Worm (Caenorhabditis elegans) whole organism, L1 larva: Measurements from ENCODE around the gene orc-2.

ENCODE experiments used
- Y116A8C.19 ChIP-seq: sonication (generic microtip); optimal IDR thresholded peaks from 2 replicates; lab custom pipeline; 2016; ENCODE audit warnings: missing compliant biosample characterization, missing genetic modification characterization, borderline replicate concordance
- aly-2 ChIP-seq: fragments of 150-350 bp; optimal IDR thresholded peaks from 2 replicates; lab custom pipeline; 2014; ENCODE audit warnings: missing biosample characterization, missing genetic modification characterization
- blmp-1 ChIP-seq: fragments of 150-350 bp; optimal IDR thresholded peaks from 2 replicates; lab custom pipeline; 2014; ENCODE audit warnings: missing biosample characterization, missing genetic modification characterization
- ceh-8 ChIP-seq: fragments of 200-800 bp; sonication (Bioruptor generic); optimal IDR thresholded peaks from 2 replicates; lab custom pipeline; 2018; ENCODE audit warnings: mild to moderate bottlenecking, missing genetic modification characterization, moderate library complexity, missing compliant biosample characterization
- ceh-88 ChIP-seq: fragments of 200-800 bp; sonication (Bioruptor generic); IDR thresholded peaks from 2 replicates; pipeline ENCODE4 v1.3.6; 2022; ENCODE audit warnings: missing genetic modification characterization, missing compliant biosample characterization
- dpl-1 ChIP-seq, 3 experiments: fragments of 150-350 bp in 2 of 3; sonication (generic microtip) in 1 of 3; optimal IDR thresholded peaks; 2 replicates each; lab custom pipeline; 2014 to 2017; ENCODE audit warnings: missing biosample characterization in 3 of 3, missing genetic modification characterization in 3 of 3, missing genetic modification reagents in 3 of 3
- dsc-1 ChIP-seq: sonication (generic microtip); optimal IDR thresholded peaks from 2 replicates; lab custom pipeline; 2016; ENCODE audit warnings: mild to moderate bottlenecking, missing genetic modification characterization, missing compliant biosample characterization
- egl-13 ChIP-seq: sonication (generic microtip); optimal IDR thresholded peaks from 2 replicates; lab custom pipeline; 2016; ENCODE audit warnings: missing genotype, missing genetic modification reagents, missing genetic modification characterization, missing compliant biosample characterization
- egl-27 ChIP-seq, 2 experiments: fragments of 150-350 bp in 1 of 2; sonication (generic microtip); optimal IDR thresholded peaks; 3 replicates each; lab custom pipeline; 2017 to 2018; ENCODE audit warnings: missing biosample characterization in 2 of 2, missing genetic modification characterization in 2 of 2, missing genetic modification reagents in 2 of 2
- ets-5 ChIP-seq: fragments of 200-800 bp; sonication (Bioruptor generic); IDR thresholded peaks from 2 replicates; pipeline ENCODE4 v1.3.6; 2022; ENCODE audit warnings: missing genetic modification characterization, missing compliant biosample characterization
- fkh-10 ChIP-seq: sonication (generic microtip); optimal IDR thresholded peaks from 2 replicates; lab custom pipeline; 2017; ENCODE audit warnings: missing biosample characterization, missing genetic modification reagents, missing genetic modification characterization
- fkh-8 ChIP-seq: sonication (generic microtip); optimal IDR thresholded peaks from 2 replicates; lab custom pipeline; 2016; ENCODE audit warnings: mild to moderate bottlenecking, missing genetic modification characterization, missing compliant biosample characterization
- fos-1 ChIP-seq: fragments of 150-350 bp; optimal IDR thresholded peaks from 2 replicates; lab custom pipeline; 2014; ENCODE audit warnings: missing biosample characterization, missing genetic modification characterization
- hlh-17 ChIP-seq: fragments of 200-800 bp; sonication (Bioruptor generic); optimal IDR thresholded peaks from 2 replicates; lab custom pipeline; 2018; ENCODE audit warnings: missing genetic modification characterization, mild to moderate bottlenecking, missing compliant biosample characterization, moderate library complexity, borderline replicate concordance
- hlh-4 ChIP-seq: sonication (generic microtip); optimal IDR thresholded peaks from 2 replicates; lab custom pipeline; 2016; ENCODE audit warnings: mild to moderate bottlenecking, missing genetic modification characterization, missing compliant biosample characterization
- irx-1 ChIP-seq: sonication (generic microtip); optimal IDR thresholded peaks from 2 replicates; lab custom pipeline; 2016; ENCODE audit warnings: missing genetic modification characterization, missing compliant biosample characterization
- lin-13 ChIP-seq: fragments of 150-350 bp; optimal IDR thresholded peaks from 2 replicates; lab custom pipeline; 2014; ENCODE audit warnings: missing biosample characterization, missing genetic modification reagents, missing genetic modification characterization
- lin-14 ChIP-seq: fragments of 200-800 bp; sonication (Bioruptor generic); optimal IDR thresholded peaks from 2 replicates; lab custom pipeline; 2018; ENCODE audit warnings: mild to moderate bottlenecking, missing genetic modification characterization, moderate library complexity, missing compliant biosample characterization
- lin-35 ChIP-seq, 2 experiments: fragments of 150-350 bp; optimal IDR thresholded peaks; 2 replicates each; lab custom pipeline; 2014; ENCODE audit warnings: missing biosample characterization in 2 of 2, missing genetic modification characterization in 2 of 2, missing genetic modification reagents in 2 of 2
- lin-39 ChIP-seq: fragments of 150-350 bp; optimal IDR thresholded peaks from 2 replicates; lab custom pipeline; 2014; ENCODE audit warnings: missing biosample characterization, missing genetic modification reagents, missing genetic modification characterization
- lir-3 ChIP-seq: sonication (generic microtip); optimal IDR thresholded peaks from 2 replicates; lab custom pipeline; 2016; ENCODE audit warnings: mild to moderate bottlenecking, missing genetic modification characterization, moderate library complexity, missing compliant biosample characterization; ENCODE audit not compliant: poor library complexity
- lsy-2 ChIP-seq, 2 experiments: fragments of 150-350 bp; optimal IDR thresholded peaks; 2 replicates each; lab custom pipeline; 2014; ENCODE audit warnings: missing biosample characterization in 2 of 2, missing genetic modification characterization in 2 of 2
- mab-9 ChIP-seq: fragments of 200-800 bp; sonication (Bioruptor generic); IDR thresholded peaks from 2 replicates; pipeline ENCODE4 v1.3.6; 2022; ENCODE audit warnings: missing genetic modification reagents, missing genetic modification characterization, missing compliant biosample characterization
- nhr-11 ChIP-seq: fragments of 150-350 bp; optimal IDR thresholded peaks from 2 replicates; lab custom pipeline; 2014; ENCODE audit warnings: missing biosample characterization, missing genetic modification characterization
- nhr-12 ChIP-seq: sonication (generic microtip); optimal IDR thresholded peaks from 2 replicates; lab custom pipeline; 2017; ENCODE audit warnings: missing biosample characterization, missing genetic modification characterization
- nhr-19 ChIP-seq: fragments of 200-800 bp; sonication (Bioruptor generic); conservative IDR thresholded peaks from 2 replicates; pipeline ENCODE4 v1.3.6; 2022; ENCODE audit warnings: missing genetic modification characterization, missing compliant biosample characterization
- nhr-20 ChIP-seq: sonication (generic microtip); optimal IDR thresholded peaks from 2 replicates; lab custom pipeline; 2016; ENCODE audit warnings: mild to moderate bottlenecking, missing genetic modification characterization, missing compliant biosample characterization
- nhr-237 ChIP-seq: fragments of 150-350 bp; optimal IDR thresholded peaks from 2 replicates; lab custom pipeline; 2014; ENCODE audit warnings: missing biosample characterization, missing genetic modification characterization
- nhr-28 ChIP-seq: fragments of 150-350 bp; optimal IDR thresholded peaks from 2 replicates; lab custom pipeline; 2014; ENCODE audit warnings: missing biosample characterization, missing genetic modification characterization
- nhr-47 ChIP-seq: sonication (generic microtip); optimal IDR thresholded peaks from 2 replicates; lab custom pipeline; 2016; ENCODE audit warnings: mild to moderate bottlenecking, missing genetic modification characterization, moderate library complexity, missing compliant biosample characterization
- nhr-71 ChIP-seq: sonication (generic microtip); optimal IDR thresholded peaks from 2 replicates; lab custom pipeline; 2016; ENCODE audit warnings: mild to moderate bottlenecking, missing genetic modification characterization, moderate library complexity, missing compliant biosample characterization
- nhr-76 ChIP-seq: sonication (generic microtip); optimal IDR thresholded peaks from 2 replicates; lab custom pipeline; 2017; ENCODE audit warnings: missing biosample characterization, missing genetic modification characterization
- pag-3 ChIP-seq: sonication (generic microtip); optimal IDR thresholded peaks from 2 replicates; lab custom pipeline; 2017; ENCODE audit warnings: missing genetic modification characterization, mild to moderate bottlenecking, missing compliant biosample characterization, antibody characterized with exemption, borderline replicate concordance; ENCODE audit not compliant: insufficient read depth
- pqm-1 ChIP-seq: sonication (generic microtip); optimal IDR thresholded peaks from 3 replicates; lab custom pipeline; 2017; ENCODE audit warnings: missing biosample characterization, missing genetic modification characterization
- skn-1 ChIP-seq: fragments of 150-350 bp; optimal IDR thresholded peaks from 2 replicates; lab custom pipeline; 2014; ENCODE audit warnings: missing biosample characterization, missing genetic modification characterization
- sox-4 ChIP-seq: sonication (generic microtip); optimal IDR thresholded peaks from 2 replicates; lab custom pipeline; 2016; ENCODE audit warnings: missing genetic modification characterization, missing compliant biosample characterization
- sptf-1 ChIP-seq: fragments of 150-350 bp; optimal IDR thresholded peaks from 2 replicates; lab custom pipeline; 2014; ENCODE audit warnings: missing biosample characterization, missing genetic modification characterization
- sup-37 ChIP-seq: fragments of 200-800 bp; sonication (Bioruptor generic); optimal IDR thresholded peaks from 2 replicates; lab custom pipeline; 2018; ENCODE audit warnings: mild to moderate bottlenecking, missing genetic modification characterization, missing compliant biosample characterization
- tbx-2 ChIP-seq: sonication (generic microtip); optimal IDR thresholded peaks from 2 replicates; lab custom pipeline; 2016; ENCODE audit warnings: missing genetic modification characterization, missing compliant biosample characterization
- unc-86 ChIP-seq: sonication (generic microtip); optimal IDR thresholded peaks from 2 replicates; lab custom pipeline; 2016; ENCODE audit warnings: missing genetic modification characterization, missing compliant biosample characterization
- unc-98 ChIP-seq: fragments of 200-800 bp; sonication (Bioruptor generic); IDR thresholded peaks from 2 replicates; pipeline ENCODE4 v1.3.6; 2022; ENCODE audit warnings: missing genetic modification characterization, missing compliant biosample characterization
- vab-15 ChIP-seq: sonication (generic microtip); optimal IDR thresholded peaks from 2 replicates; lab custom pipeline; 2017; ENCODE audit warnings: missing genotype, mild to moderate bottlenecking, missing genetic modification characterization, missing compliant biosample characterization
- zag-1 ChIP-seq: fragments of 150-350 bp; optimal IDR thresholded peaks from 2 replicates; lab custom pipeline; 2014; ENCODE audit warnings: missing biosample characterization, missing genetic modification characterization
- zip-4 ChIP-seq: fragments of 200-800 bp; sonication (Bioruptor generic); optimal IDR thresholded peaks from 2 replicates; lab custom pipeline; 2018; ENCODE audit warnings: mild to moderate bottlenecking, missing genetic modification characterization, moderate library complexity, missing compliant biosample characterization
- ztf-11 ChIP-seq, 2 experiments: sonication (generic microtip); optimal IDR thresholded peaks; 2 replicates each; lab custom pipeline; 2016 to 2017; ENCODE audit warnings: missing genetic modification characterization in 2 of 2, missing biosample characterization in 1 of 2, missing compliant biosample characterization in 1 of 2

Gene orc-2

DNA sequence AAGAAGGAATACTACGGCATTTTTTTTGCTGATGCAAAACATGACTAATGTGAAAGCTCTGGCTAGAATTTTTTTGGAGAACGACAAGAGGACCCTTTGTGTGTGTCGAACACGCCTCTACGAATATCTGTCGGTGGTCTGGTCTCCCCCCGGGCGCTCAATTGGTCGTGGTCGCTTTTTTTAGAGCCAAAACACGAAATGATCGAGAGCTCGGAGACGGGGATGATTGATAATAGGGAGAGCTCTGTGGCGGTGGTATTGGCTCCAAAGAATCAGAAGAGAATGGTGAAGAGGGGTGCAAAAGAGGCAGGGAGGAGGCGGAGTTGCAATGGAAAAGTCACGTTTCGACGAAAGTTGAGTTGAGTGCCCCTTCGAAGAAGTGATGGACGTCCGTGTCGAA is 44.2 kb upstream of the orc-2 start:
- TF ChIP-seq nhr-20 (no peak), vab-15 (no peak), lir-3 (tag; lab: Kevin White, UChicago) (no peak), unc-86 (tag; lab: Kevin White, UChicago) (no peak), zip-4 (GFP tag; lab: Kevin White, UChicago) (no peak), egl-27 (tag; optimal IDR thresholded peaks at IDR 0.05; lab: Kevin White, UChicago) (no peak), lsy-2 (tag; optimal IDR thresholded peaks at IDR 0.05; lab: Kevin White, UChicago) (no peak), aly-2 (tag; lab: Kevin White, UChicago) (no peak), ceh-88 (GFP tag; lab: Robert Waterston, UW) (no peak), nhr-28 (tag; lab: Kevin White, UChicago) (no peak)

DNA sequence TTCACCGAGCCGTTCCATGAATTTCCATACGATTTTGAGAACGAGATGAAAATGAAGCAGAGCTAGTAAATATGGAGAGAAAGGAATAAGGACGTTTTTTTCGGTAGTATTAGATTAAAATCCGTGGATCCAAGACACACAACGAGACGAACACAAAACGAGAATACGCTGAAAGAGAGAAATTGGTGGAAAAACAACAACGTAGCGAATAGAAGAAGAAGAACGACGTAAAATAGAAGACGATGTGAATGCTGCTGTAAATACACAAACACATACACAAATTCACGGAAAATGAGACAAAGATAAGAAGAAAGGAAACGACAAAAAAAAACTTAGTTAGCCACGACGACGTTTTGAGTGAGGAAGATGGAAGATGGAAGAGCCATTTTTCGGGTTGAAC is 39.0 kb upstream of the orc-2 start:
- TF ChIP-seq ets-5 (GFP tag; lab: Robert Waterston, UW): no peak
- no peak for TF ChIP-seq lin-14 (GFP tag; lab: Kevin White, UChicago)
- no peak for TF ChIP-seq lin-35 (GFP tag; optimal IDR thresholded peaks at IDR 0.05; lab: Kevin White, UChicago)
- TF ChIP-seq ceh-8: no peak
- TF ChIP-seq unc-98 (GFP tag; lab: Robert Waterston, UW): no peak
- no peak for TF ChIP-seq nhr-19
- no peak for TF ChIP-seq dsc-1 (tag; lab: Kevin White, UChicago)
- no peak for TF ChIP-seq pag-3 (tag; lab: Kevin White, UChicago)
- TF ChIP-seq fkh-10 (GFP tag; lab: Kevin White, UChicago): no peak
- TF ChIP-seq nhr-237 (tag; lab: Kevin White, UChicago): no peak
- no peak for TF ChIP-seq hlh-17 (GFP tag; lab: Kevin White, UChicago)
- no peak for TF ChIP-seq nhr-71 (tag; lab: Kevin White, UChicago)

DNA sequence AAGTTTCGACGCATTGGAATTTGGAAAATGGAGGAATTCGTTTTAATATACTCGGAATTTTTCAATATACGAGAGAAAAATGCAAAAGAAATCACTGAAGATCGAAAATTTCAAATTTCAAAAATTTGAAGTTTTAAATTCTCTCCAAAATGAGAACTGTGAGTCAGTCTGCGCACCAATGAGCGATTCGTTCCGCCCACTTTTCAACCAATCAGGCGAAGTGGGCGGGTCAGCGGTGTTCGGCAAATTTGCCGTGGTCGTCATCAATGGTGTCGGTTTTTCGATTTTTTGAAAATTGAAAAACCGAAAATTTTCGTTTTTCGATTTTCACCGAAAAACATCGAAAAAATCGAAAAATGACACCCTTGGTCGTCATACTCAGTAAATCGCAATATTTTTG is 35.2 kb upstream of the orc-2 start:
- TF ChIP-seq ztf-11 (tag; optimal IDR thresholded peaks at IDR 0.05; lab: Kevin White, UChicago) (no peak), egl-13 (no peak), pag-3 (tag; lab: Kevin White, UChicago) (no peak), nhr-11 (tag; lab: Kevin White, UChicago) (no peak), unc-86 (tag; lab: Kevin White, UChicago) (no peak), nhr-237 (tag; lab: Kevin White, UChicago) (no peak), tbx-2 (tag; lab: Kevin White, UChicago) (no peak)

DNA sequence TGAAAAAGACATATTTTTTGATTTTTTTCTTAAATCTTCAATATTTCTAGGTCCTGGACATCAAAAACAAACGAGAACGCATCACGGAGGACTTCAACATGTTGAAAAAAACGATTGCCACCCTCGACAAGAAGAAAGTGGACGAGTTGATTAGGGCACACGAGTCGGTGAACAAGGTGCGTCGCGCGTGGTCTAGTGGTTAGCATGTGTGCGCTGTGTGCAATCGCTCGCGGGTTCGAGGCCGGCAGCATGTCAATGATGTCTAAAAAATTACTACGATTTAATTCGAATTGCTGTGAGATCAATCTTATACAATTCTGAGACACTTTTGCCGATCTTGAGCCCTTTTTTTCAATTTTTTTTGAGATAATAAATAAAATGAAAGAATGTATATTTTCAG is 33.7 kb upstream of the orc-2 start:
- TF ChIP-seq pag-3 (tag; lab: Kevin White, UChicago) (no peak), tbx-2 (tag; lab: Kevin White, UChicago) (peak; percentile 84), lir-3 (tag; lab: Kevin White, UChicago) (peak; percentile 76), nhr-76 (tag; lab: Kevin White, UChicago) (peak; percentile 20), zag-1 (tag; lab: Kevin White, UChicago) (no peak), fos-1 (tag; lab: Kevin White, UChicago) (peak; percentile 82), sox-4 (peak; percentile 66), irx-1 (tag; lab: Kevin White, UChicago) (peak; percentile 77), fkh-8 (tag; lab: Kevin White, UChicago) (peak; percentile 82), blmp-1 (no peak), nhr-47 (tag; lab: Kevin White, UChicago) (peak; percentile 90), zip-4 (GFP tag; lab: Kevin White, UChicago) (peak; percentile 52), unc-86 (tag; lab: Kevin White, UChicago) (peak; percentile 62), skn-1 (tag; lab: Kevin White, UChicago) (peak; percentile 74), sup-37 (GFP tag; lab: Kevin White, UChicago) (no peak), Y116A8C.19 (tag; lab: Kevin White, UChicago) (no peak), nhr-12 (no peak), pqm-1 (tag; lab: Kevin White, UChicago) (no peak), lin-39 (tag; lab: Kevin White, UChicago) (no peak), mab-9 (GFP tag; lab: Robert Waterston, UW) (peak; percentile 53; the same call in 1 of the 2 replicates), sptf-1 (tag; lab: Kevin White, UChicago) (no peak), dsc-1 (tag; lab: Kevin White, UChicago) (peak; percentile 88), lin-13 (GFP tag; lab: Kevin White, UChicago) (peak; percentile 84), hlh-4 (tag; lab: Kevin White, UChicago) (no peak), dpl-1 (GFP tag; optimal IDR thresholded peaks at IDR 0.05; lab: Kevin White, UChicago) (peak; percentile 58 to 70 (median 69)), fkh-10 (GFP tag; lab: Kevin White, UChicago) (peak; percentile 78), lin-14 (GFP tag; lab: Kevin White, UChicago) (peak; percentile 85)
